Worm (Caenorhabditis elegans) whole organism, young adult: Measurements from ENCODE around the gene B0336.7.

Source experiments
- B0035.1 ChIP-seq: sonication (generic microtip); optimal IDR thresholded peaks from 2 replicates; lab custom pipeline; 2016; ENCODE audit warnings: missing genetic modification characterization, mild to moderate bottlenecking, missing compliant biosample characterization, missing genotype, missing genetic modification reagents
- B0336.3 ChIP-seq: fragments of 200-800 bp; sonication (Bioruptor generic); IDR thresholded peaks from 2 replicates; pipeline ENCODE4 v1.3.6; 2022; ENCODE audit warnings: missing genetic modification characterization, missing compliant biosample characterization
- C06A6.2 ChIP-seq: fragments of 200-800 bp; sonication (Bioruptor generic); conservative IDR thresholded peaks from 2 replicates; pipeline ENCODE4 v1.3.6; 2022; ENCODE audit warnings: missing genetic modification characterization, missing compliant biosample characterization
- C17E4.6 ChIP-seq: fragments of 200-800 bp; sonication (Bioruptor generic); IDR thresholded peaks from 2 replicates; pipeline ENCODE4 v1.3.6; 2022; ENCODE audit warnings: missing genetic modification reagents, missing genetic modification characterization, missing compliant biosample characterization
- D2030.7 ChIP-seq: fragments of 200-800 bp; sonication (Bioruptor generic); IDR thresholded peaks from 2 replicates; pipeline ENCODE4 v1.3.6; 2022; ENCODE audit warnings: missing genetic modification reagents, missing genetic modification characterization, missing compliant biosample characterization
- F52B5.7 ChIP-seq: sonication (generic microtip); optimal IDR thresholded peaks from 2 replicates; lab custom pipeline; 2016; ENCODE audit warnings: mild to moderate bottlenecking, missing genetic modification characterization, missing compliant biosample characterization
- F55B11.4 ChIP-seq: sonication (generic microtip); optimal IDR thresholded peaks from 2 replicates; lab custom pipeline; 2016; ENCODE audit warnings: missing compliant biosample characterization, missing genetic modification characterization, borderline replicate concordance; ENCODE audit not compliant: insufficient read depth
- F57A8.1 ChIP-seq: fragments of 200-800 bp; sonication (Bioruptor generic); optimal IDR thresholded peaks from 2 replicates; lab custom pipeline; 2018; ENCODE audit warnings: mild to moderate bottlenecking, missing genetic modification characterization, moderate library complexity, missing compliant biosample characterization
- F57C9.4 ChIP-seq: sonication (generic microtip); optimal IDR thresholded peaks from 2 replicates; lab custom pipeline; 2017; ENCODE audit warnings: mild to moderate bottlenecking, missing genetic modification characterization, missing compliant biosample characterization
- K12H6.12 ChIP-seq: fragments of 200-800 bp; sonication (Bioruptor generic); optimal IDR thresholded peaks from 2 replicates; lab custom pipeline; 2018; ENCODE audit warnings: mild to moderate bottlenecking, missing genetic modification characterization, missing compliant biosample characterization
- T07F8.4 ChIP-seq: sonication (generic microtip); optimal IDR thresholded peaks from 2 replicates; lab custom pipeline; 2016; ENCODE audit warnings: mild to moderate bottlenecking, missing genetic modification characterization, moderate library complexity, missing compliant biosample characterization
- ama-1 ChIP-seq, 3 experiments: fragments of 150-350 bp in 1 of 3; sonication (generic microtip) in 2 of 3; optimal IDR thresholded peaks; 2 replicates each; lab custom pipeline; 2014 to 2018; ENCODE audit warnings: missing biosample characterization in 2 of 3, missing genetic modification characterization in 2 of 3, missing genetic modification reagents in 2 of 3
- attf-5 ChIP-seq: fragments of 200-800 bp; sonication (Bioruptor generic); optimal IDR thresholded peaks from 2 replicates; lab custom pipeline; 2018; ENCODE audit warnings: mild to moderate bottlenecking, missing genetic modification characterization, missing compliant biosample characterization
- ceh-58 ChIP-seq: fragments of 200-800 bp; sonication (Bioruptor generic); IDR thresholded peaks from 2 replicates; pipeline ENCODE4 v1.3.6; 2022; ENCODE audit warnings: missing genetic modification characterization, missing compliant biosample characterization
- ceh-79 ChIP-seq: sonication (generic microtip); optimal IDR thresholded peaks from 2 replicates; lab custom pipeline; 2017; ENCODE audit warnings: mild to moderate bottlenecking, missing genetic modification characterization, missing compliant biosample characterization
- chd-7 ChIP-seq: sonication (generic microtip); optimal IDR thresholded peaks from 2 replicates; lab custom pipeline; 2016; ENCODE audit warnings: mild to moderate bottlenecking, missing genetic modification characterization, moderate library complexity, missing compliant biosample characterization
- egrh-3 ChIP-seq: fragments of 200-800 bp; sonication (Bioruptor generic); IDR thresholded peaks from 2 replicates; pipeline ENCODE4 v1.3.6; 2022; ENCODE audit warnings: missing genetic modification reagents, missing genetic modification characterization, missing compliant biosample characterization
- ekl-4 ChIP-seq: fragments of 200-800 bp; sonication (Bioruptor generic); IDR thresholded peaks from 2 replicates; pipeline ENCODE4 v1.3.6; 2022; ENCODE audit warnings: missing genetic modification reagents, missing genetic modification characterization, missing compliant biosample characterization
- ets-4 ChIP-seq: fragments of 200-800 bp; sonication (Bioruptor generic); optimal IDR thresholded peaks from 2 replicates; lab custom pipeline; 2018; ENCODE audit warnings: mild to moderate bottlenecking, missing genetic modification characterization, missing compliant biosample characterization
- hmg-20 ChIP-seq: fragments of 200-800 bp; sonication (Bioruptor generic); IDR thresholded peaks from 2 replicates; pipeline ENCODE4 v1.3.6; 2022; ENCODE audit warnings: missing genetic modification reagents, missing genetic modification characterization, missing compliant biosample characterization
- hrde-1 ChIP-seq: sonication (generic microtip); optimal IDR thresholded peaks from 2 replicates; lab custom pipeline; 2016; ENCODE audit warnings: missing genetic modification characterization, mild to moderate bottlenecking, missing compliant biosample characterization, moderate library complexity, missing genotype, missing genetic modification reagents, borderline replicate concordance
- let-526 ChIP-seq: fragments of 200-800 bp; sonication (Bioruptor generic); IDR thresholded peaks from 2 replicates; pipeline ENCODE4 v1.3.6; 2022; ENCODE audit warnings: missing genetic modification reagents, missing genetic modification characterization, missing compliant biosample characterization
- lin-35 ChIP-seq, 3 experiments: fragments of 150-350 bp in 2 of 3; sonication (generic microtip) in 1 of 3; optimal IDR thresholded peaks; 2 replicates each; lab custom pipeline; 2014 to 2018; ENCODE audit warnings: missing biosample characterization in 3 of 3, missing genetic modification characterization in 3 of 3, missing genetic modification reagents in 3 of 3
- lsl-1 ChIP-seq: fragments of 200-800 bp; sonication (Bioruptor generic); optimal IDR thresholded peaks from 2 replicates; lab custom pipeline; 2018; ENCODE audit warnings: mild to moderate bottlenecking, missing genetic modification characterization, moderate library complexity, missing compliant biosample characterization
- lsy-27 ChIP-seq: sonication (generic microtip); optimal IDR thresholded peaks from 2 replicates; lab custom pipeline; 2017; ENCODE audit warnings: missing genetic modification characterization, mild to moderate bottlenecking, missing compliant biosample characterization, antibody characterized with exemption, missing genotype, borderline replicate concordance; ENCODE audit not compliant: insufficient read depth
- madf-3 ChIP-seq: fragments of 200-800 bp; sonication (Bioruptor generic); IDR thresholded peaks from 2 replicates; pipeline ENCODE4 v1.3.6; 2022; ENCODE audit warnings: missing genetic modification reagents, missing genetic modification characterization, missing compliant biosample characterization
- madf-6 ChIP-seq: fragments of 200-800 bp; sonication (Bioruptor generic); IDR thresholded peaks from 2 replicates; pipeline ENCODE4 v1.3.6; 2022; ENCODE audit warnings: missing genetic modification reagents, missing genetic modification characterization, missing compliant biosample characterization
- mcd-1 ChIP-seq: fragments of 200-800 bp; sonication (Bioruptor generic); IDR thresholded peaks from 2 replicates; pipeline ENCODE4 v1.3.6; 2022; ENCODE audit warnings: missing genetic modification reagents, missing genetic modification characterization, missing compliant biosample characterization
- nfyb-1 ChIP-seq: fragments of 200-800 bp; sonication (Bioruptor generic); IDR thresholded peaks from 2 replicates; pipeline ENCODE4 v1.3.6; 2022; ENCODE audit warnings: missing genetic modification reagents, missing genetic modification characterization, missing compliant biosample characterization
- nhr-27 ChIP-seq: fragments of 200-800 bp; sonication (Bioruptor generic); optimal IDR thresholded peaks from 2 replicates; lab custom pipeline; 2018; ENCODE audit warnings: mild to moderate bottlenecking, missing genetic modification characterization, moderate library complexity, missing compliant biosample characterization
- pha-4 ChIP-seq: fragments of 150-350 bp; sonication (generic microtip); optimal IDR thresholded peaks from 2 replicates; lab custom pipeline; 2014; ENCODE audit warnings: missing biosample characterization, missing genetic modification reagents, missing genetic modification characterization
- rcor-1 ChIP-seq: fragments of 200-800 bp; sonication (Bioruptor generic); IDR thresholded peaks from 2 replicates; pipeline ENCODE4 v1.3.6; 2022; ENCODE audit warnings: missing genetic modification reagents, missing genetic modification characterization, missing compliant biosample characterization
- repo-1 ChIP-seq: sonication (generic microtip); optimal IDR thresholded peaks from 2 replicates; lab custom pipeline; 2017; ENCODE audit warnings: mild to moderate bottlenecking, missing genetic modification characterization, missing compliant biosample characterization
- rpc-1 ChIP-seq, 2 experiments: fragments of 150-350 bp in 1 of 2; sonication (generic microtip) in 1 of 2; optimal IDR thresholded peaks; 2 replicates each; lab custom pipeline; 2014 to 2018; ENCODE audit warnings: missing biosample characterization in 1 of 2, missing genetic modification characterization in 1 of 2, missing genetic modification reagents in 1 of 2, missing genotype in 1 of 2
- snpc-1.3 ChIP-seq: sonication (generic microtip); optimal IDR thresholded peaks from 2 replicates; lab custom pipeline; 2017; ENCODE audit warnings: missing genetic modification characterization, mild to moderate bottlenecking, missing compliant biosample characterization, antibody characterized with exemption, moderate library complexity, missing genotype, missing genetic modification reagents; ENCODE audit not compliant: insufficient read depth
- snpc-3.4 ChIP-seq: sonication (generic microtip); optimal IDR thresholded peaks from 2 replicates; lab custom pipeline; 2017; ENCODE audit warnings: missing genetic modification characterization, mild to moderate bottlenecking, missing compliant biosample characterization, antibody characterized with exemption, moderate library complexity, missing genotype, missing genetic modification reagents
- snpc-4 ChIP-seq, 5 experiments: fragments of 150-350 bp in 1 of 5; sonication (generic microtip) in 4 of 5; optimal IDR thresholded peaks; 2 replicates each; lab custom pipeline; 2014 to 2018; ENCODE audit warnings: missing genetic modification characterization in 5 of 5, missing biosample characterization in 3 of 5, antibody characterized with exemption in 2 of 5, mild to moderate bottlenecking in 2 of 5, missing compliant biosample characterization in 2 of 5, missing genotype in 2 of 5, moderate library complexity in 2 of 5, missing genetic modification reagents in 1 of 5
- somi-1 ChIP-seq: fragments of 200-800 bp; sonication (Bioruptor generic); optimal IDR thresholded peaks from 2 replicates; lab custom pipeline; 2018; ENCODE audit warnings: mild to moderate bottlenecking, missing genetic modification characterization, missing compliant biosample characterization
- tbx-9 ChIP-seq: sonication (generic microtip); optimal IDR thresholded peaks from 2 replicates; lab custom pipeline; 2016; ENCODE audit warnings: borderline replicate concordance, missing genetic modification characterization, inconsistent platforms, missing compliant biosample characterization
- tlf-1 ChIP-seq: fragments of 200-800 bp; sonication (Bioruptor generic); optimal IDR thresholded peaks from 2 replicates; lab custom pipeline; 2018; ENCODE audit warnings: mild to moderate bottlenecking, missing genetic modification characterization, missing compliant biosample characterization
- unc-62 ChIP-seq: fragments of 150-350 bp; optimal IDR thresholded peaks from 2 replicates; lab custom pipeline; 2014; ENCODE audit warnings: missing biosample characterization, missing genetic modification reagents, missing genetic modification characterization
- xnd-1 ChIP-seq: sonication (generic microtip); optimal IDR thresholded peaks from 2 replicates; lab custom pipeline; 2016; ENCODE audit warnings: missing genotype, missing genetic modification reagents, missing genetic modification characterization, missing compliant biosample characterization
- ztf-26 ChIP-seq: sonication (generic microtip); optimal IDR thresholded peaks from 2 replicates; lab custom pipeline; 2017; ENCODE audit warnings: missing genetic modification characterization, missing compliant biosample characterization
- ztf-6 ChIP-seq: fragments of 200-800 bp; sonication (Bioruptor generic); IDR thresholded peaks from 2 replicates; pipeline ENCODE4 v1.3.6; 2022; ENCODE audit warnings: missing genetic modification reagents, missing genetic modification characterization, missing compliant biosample characterization

B0336.7 gene

DNA sequence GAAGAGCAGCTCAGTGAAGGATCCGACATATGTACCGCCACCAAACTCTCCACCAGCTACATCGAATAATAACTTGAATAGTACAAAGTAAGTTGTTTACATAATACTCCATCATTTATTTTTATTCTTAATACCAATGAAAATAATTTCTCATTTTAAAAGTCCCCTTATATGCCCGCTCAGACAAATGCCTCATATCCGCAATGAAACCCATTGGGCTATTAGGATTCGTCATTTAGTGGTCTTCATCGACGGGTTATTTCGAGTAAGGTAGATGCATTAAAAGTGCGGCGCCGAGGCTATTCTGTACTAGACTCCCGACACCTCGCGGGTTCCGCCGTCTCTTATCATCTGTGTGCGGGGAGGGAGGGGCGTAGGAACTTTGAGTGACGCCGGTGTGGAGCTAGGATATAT is 43.5 kb downstream of the B0336.7 start (continued):
- TF ChIP-seq let-526 (GFP tag; lab: Robert Waterston, UW) (no peak), repo-1 (tag; lab: Kevin White, UChicago) (peak; percentile 53), rcor-1 (GFP tag; lab: Robert Waterston, UW) (peak; percentile 71), hrde-1 (tag; lab: Kevin White, UChicago) (peak; percentile 45), snpc-4 (GFP tag; optimal IDR thresholded peaks at IDR 0.05; lab: Kevin White, UChicago) (peak; percentile 96), snpc-4 (tag; optimal IDR thresholded peaks at IDR 0.05; lab: Kevin White, UChicago) (peak; percentile 94 to 99 (median 98)), nfyb-1 (GFP tag; lab: Robert Waterston, UW) (peak; percentile 55; the same call in 1 of the 2 replicates), K12H6.12 (tag; lab: Kevin White, UChicago) (no peak), tlf-1 (GFP tag; lab: Kevin White, UChicago) (no peak), snpc-1.3 (peak; percentile 96), pha-4 (tag; lab: Kevin White, UChicago) (no peak), madf-6 (GFP tag; lab: Robert Waterston, UW) (peak; percentile 91), T07F8.4 (tag; lab: Kevin White, UChicago) (no peak), attf-5 (no peak), mcd-1 (GFP tag; lab: Robert Waterston, UW) (peak; percentile 87), ztf-26 (tag; lab: Kevin White, UChicago) (no peak), F55B11.4 (tag; lab: Kevin White, UChicago) (no peak), egrh-3 (GFP tag; lab: Robert Waterston, UW) (no peak), B0035.1 (tag; lab: Kevin White, UChicago) (no peak), ceh-58 (no peak), rpc-1 (optimal IDR thresholded peaks at IDR 0.05; lab: Kevin White, UChicago) (no peak), rpc-1 (tag; optimal IDR thresholded peaks at IDR 0.05; lab: Kevin White, UChicago) (no peak), madf-3 (GFP tag; lab: Robert Waterston, UW) (0 out of 2 replicates have a peak, but pooled peaks have one; percentile 31), lsl-1 (peak; percentile 88), ets-4 (GFP tag; lab: Kevin White, UChicago) (no peak), ama-1 (optimal IDR thresholded peaks at IDR 0.05; lab: Kevin White, UChicago) (no peak), ama-1 (GFP tag; optimal IDR thresholded peaks at IDR 0.05; lab: Kevin White, UChicago) (no peak), C17E4.6 (GFP tag; lab: Robert Waterston, UW) (0 out of 2 replicates have a peak, but pooled peaks have one; percentile 9), ekl-4 (GFP tag; lab: Robert Waterston, UW) (peak; percentile 24; the same call in 1 of the 2 replicates), tbx-9 (tag; lab: Kevin White, UChicago) (no peak), F57A8.1 (GFP tag; lab: Kevin White, UChicago) (no peak), lin-35 (GFP tag; optimal IDR thresholded peaks at IDR 0.05; lab: Kevin White, UChicago) (peak in 1 of 3 experiments; percentile 34), F52B5.7 (tag; lab: Kevin White, UChicago) (no peak), F57C9.4 (tag; lab: Kevin White, UChicago) (no peak), somi-1 (GFP tag; lab: Kevin White, UChicago) (peak; percentile 36), D2030.7 (GFP tag; lab: Robert Waterston, UW) (peak; percentile 79), ceh-79 (no peak), snpc-3.4 (tag; lab: Kevin White, UChicago) (peak; percentile 97), C06A6.2 (GFP tag; lab: Robert Waterston, UW) (no peak), unc-62 (no peak), hmg-20 (GFP tag; lab: Robert Waterston, UW) (0 out of 2 replicates have a peak, but pooled peaks have one; percentile 38), chd-7 (tag; lab: Kevin White, UChicago) (no peak), xnd-1 (tag; lab: Kevin White, UChicago) (peak; percentile 68), B0336.3 (peak; percentile 88), ztf-6 (GFP tag; lab: Robert Waterston, UW) (no peak), nhr-27 (tag; lab: Kevin White, UChicago) (no peak), lsy-27 (no peak)
